Worm (Caenorhabditis elegans) whole organism, late embryonic: ENCODE results near the gene W07G4.1.
A peak's percentile ranks its signal among the peaks of the same experiment; 100 is the strongest.

Experiments
- F13H6.1 ChIP-seq: sonication (generic microtip); optimal IDR thresholded peaks from 2 replicates; lab custom pipeline; 2016; ENCODE audit warnings: missing genetic modification characterization, missing compliant biosample characterization
- K02D7.2 ChIP-seq: sonication (generic microtip); optimal IDR thresholded peaks from 2 replicates; lab custom pipeline; 2017; ENCODE audit warnings: mild to moderate bottlenecking, missing genetic modification characterization, missing compliant biosample characterization
- K09A11.1 ChIP-seq: sonication (generic microtip); optimal IDR thresholded peaks from 2 replicates; lab custom pipeline; 2017; ENCODE audit warnings: antibody characterized with exemption, mild to moderate bottlenecking, missing genetic modification characterization, missing compliant biosample characterization; ENCODE audit not compliant: insufficient read depth
- ama-1 ChIP-seq: fragments of 150-350 bp; optimal IDR thresholded peaks from 2 replicates; lab custom pipeline; 2014
- ceh-14 ChIP-seq: sonication (generic microtip); optimal IDR thresholded peaks from 2 replicates; lab custom pipeline; 2016; ENCODE audit warnings: missing genotype, missing genetic modification characterization, missing compliant biosample characterization
- ceh-19 ChIP-seq: fragments of 200-800 bp; sonication (Bioruptor generic); optimal IDR thresholded peaks from 2 replicates; lab custom pipeline; 2018; ENCODE audit warnings: mild to moderate bottlenecking, missing genetic modification characterization, missing compliant biosample characterization
- ceh-22 ChIP-seq: sonication (generic microtip); optimal IDR thresholded peaks from 2 replicates; lab custom pipeline; 2017; ENCODE audit warnings: missing biosample characterization, missing genetic modification characterization
- ceh-34 ChIP-seq: sonication (generic microtip); optimal IDR thresholded peaks from 2 replicates; lab custom pipeline; 2016; ENCODE audit warnings: mild to moderate bottlenecking, missing genetic modification characterization, missing compliant biosample characterization
- ceh-45 ChIP-seq: fragments of 200-800 bp; sonication (Bioruptor generic); IDR thresholded peaks from 2 replicates; pipeline ENCODE4 v1.3.6; 2022; ENCODE audit warnings: missing genetic modification reagents, missing genetic modification characterization, missing compliant biosample characterization
- ceh-48 ChIP-seq: sonication (generic microtip); optimal IDR thresholded peaks from 2 replicates; lab custom pipeline; 2016; ENCODE audit warnings: missing genetic modification characterization, inconsistent platforms, missing compliant biosample characterization
- ceh-6 ChIP-seq: fragments of 200-800 bp; sonication (Bioruptor generic); optimal IDR thresholded peaks from 2 replicates; lab custom pipeline; 2018; ENCODE audit warnings: mild to moderate bottlenecking, missing genetic modification characterization, missing compliant biosample characterization
- ceh-9 ChIP-seq: sonication (generic microtip); optimal IDR thresholded peaks from 2 replicates; lab custom pipeline; 2016; ENCODE audit warnings: mild to moderate bottlenecking, missing genetic modification characterization, inconsistent platforms, missing compliant biosample characterization
- dve-1 ChIP-seq: sonication (generic microtip); optimal IDR thresholded peaks from 2 replicates; lab custom pipeline; 2017; ENCODE audit warnings: antibody characterized with exemption, mild to moderate bottlenecking, missing genetic modification characterization, missing compliant biosample characterization
- elt-2 ChIP-seq: sonication (generic microtip); optimal IDR thresholded peaks from 2 replicates; lab custom pipeline; 2016; ENCODE audit warnings: missing genetic modification reagents, missing genetic modification characterization, missing compliant biosample characterization
- elt-4 ChIP-seq: sonication (generic microtip); optimal IDR thresholded peaks from 2 replicates; lab custom pipeline; 2016; ENCODE audit warnings: missing genetic modification characterization, missing compliant biosample characterization
- eyg-1 ChIP-seq: sonication (generic microtip); optimal IDR thresholded peaks from 2 replicates; lab custom pipeline; 2016; ENCODE audit warnings: missing genotype, missing genetic modification characterization, missing compliant biosample characterization
- fkh-6 ChIP-seq: sonication (generic microtip); optimal IDR thresholded peaks from 2 replicates; lab custom pipeline; 2016; ENCODE audit warnings: missing genetic modification characterization, missing compliant biosample characterization
- gmeb-2 ChIP-seq: sonication (generic microtip); optimal IDR thresholded peaks from 2 replicates; lab custom pipeline; 2016; ENCODE audit warnings: missing genetic modification characterization, inconsistent platforms, missing compliant biosample characterization
- hlh-30 ChIP-seq: sonication (generic microtip); optimal IDR thresholded peaks from 2 replicates; lab custom pipeline; 2017; ENCODE audit warnings: antibody characterized with exemption, missing genetic modification characterization, missing compliant biosample characterization; ENCODE audit not compliant: insufficient read depth
- hlh-8 ChIP-seq: sonication (generic microtip); optimal IDR thresholded peaks from 2 replicates; lab custom pipeline; 2016; ENCODE audit warnings: missing genotype, missing genetic modification characterization, missing compliant biosample characterization
- lim-6 ChIP-seq: sonication (generic microtip); optimal IDR thresholded peaks from 2 replicates; lab custom pipeline; 2016; ENCODE audit warnings: missing genetic modification characterization, missing compliant biosample characterization
- lin-11 ChIP-seq: fragments of 200-800 bp; sonication (Bioruptor generic); optimal IDR thresholded peaks from 2 replicates; lab custom pipeline; 2018; ENCODE audit warnings: mild to moderate bottlenecking, missing genetic modification characterization, missing compliant biosample characterization
- mec-3 ChIP-seq: sonication (generic microtip); optimal IDR thresholded peaks from 2 replicates; lab custom pipeline; 2016; ENCODE audit warnings: borderline replicate concordance, missing genetic modification characterization, missing compliant biosample characterization
- nfya-1 ChIP-seq: sonication (generic microtip); optimal IDR thresholded peaks from 2 replicates; lab custom pipeline; 2017; ENCODE audit warnings: missing genetic modification characterization, mild to moderate bottlenecking, missing compliant biosample characterization, antibody characterized with exemption, moderate library complexity
- pag-3 ChIP-seq: sonication (generic microtip); optimal IDR thresholded peaks from 2 replicates; lab custom pipeline; 2016; ENCODE audit warnings: missing compliant biosample characterization, missing genetic modification characterization, borderline replicate concordance
- pat-9 ChIP-seq: fragments of 200-800 bp; sonication (Bioruptor generic); optimal IDR thresholded peaks from 2 replicates; lab custom pipeline; 2018; ENCODE audit warnings: mild to moderate bottlenecking, missing genetic modification characterization, moderate library complexity, missing compliant biosample characterization
- pax-1 ChIP-seq: fragments of 150-350 bp; optimal IDR thresholded peaks from 2 replicates; lab custom pipeline; 2014; ENCODE audit warnings: missing biosample characterization, missing genetic modification characterization
- pha-4 ChIP-seq: fragments of 150-350 bp; optimal IDR thresholded peaks from 2 replicates; lab custom pipeline; 2018; ENCODE audit warnings: missing biosample characterization, missing genetic modification reagents, missing genetic modification characterization
- pros-1 ChIP-seq: fragments of 150-350 bp; optimal IDR thresholded peaks from 2 replicates; lab custom pipeline; 2014; ENCODE audit warnings: missing biosample characterization, missing genetic modification reagents, missing genetic modification characterization
- ref-2 ChIP-seq: sonication (generic microtip); optimal IDR thresholded peaks from 2 replicates; lab custom pipeline; 2016; ENCODE audit warnings: missing genetic modification characterization, missing compliant biosample characterization
- rnt-1 ChIP-seq: sonication (generic microtip); optimal IDR thresholded peaks from 2 replicates; lab custom pipeline; 2016; ENCODE audit warnings: missing genetic modification characterization, missing compliant biosample characterization
- syd-9 ChIP-seq: sonication (generic microtip); optimal IDR thresholded peaks from 2 replicates; lab custom pipeline; 2016; ENCODE audit warnings: mild to moderate bottlenecking, missing genetic modification characterization, moderate library complexity, missing compliant biosample characterization
- unc-55 ChIP-seq: sonication (generic microtip); optimal IDR thresholded peaks from 2 replicates; lab custom pipeline; 2017; ENCODE audit warnings: missing biosample characterization, missing genetic modification reagents, missing genetic modification characterization

W07G4.1 gene

DNA sequence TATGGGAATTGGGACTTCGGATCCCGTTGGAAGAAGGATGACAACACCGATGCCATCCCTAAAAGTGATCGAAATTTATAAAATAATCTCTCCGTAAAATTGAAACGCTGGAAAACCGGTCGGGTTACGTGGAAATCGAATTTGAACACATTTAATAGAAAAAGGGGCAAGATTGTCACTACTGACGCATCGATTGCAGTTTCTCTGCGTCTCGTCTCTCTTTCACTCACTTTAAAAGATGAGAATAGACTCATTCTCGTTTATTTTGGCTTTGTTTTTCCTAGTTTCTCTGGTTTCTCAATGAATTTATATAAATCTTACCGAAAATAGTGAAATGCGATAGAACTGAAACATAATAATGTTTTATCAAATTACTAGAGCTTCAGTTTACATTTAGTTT lies 8.3 kb downstream of the W07G4.1 start, which contains the start of gene scyl-1 (continued):
- peak; percentile 6 for TF ChIP-seq lin-11
- peak; percentile 16 for TF ChIP-seq syd-9 (tag; lab: Kevin White, UChicago)
- TF ChIP-seq pag-3 (tag; lab: Kevin White, UChicago) = no peak
- no peak for TF ChIP-seq mec-3 (tag; lab: Kevin White, UChicago)
- no peak for TF ChIP-seq ceh-45 (GFP tag; lab: Robert Waterston, UW)
- TF ChIP-seq pat-9 = peak; percentile 13
- TF ChIP-seq ceh-48 (tag; lab: Kevin White, UChicago) = peak; percentile 43
- TF ChIP-seq ref-2 (tag; lab: Kevin White, UChicago) = peak; percentile 12
- no peak for TF ChIP-seq elt-4 (tag; lab: Kevin White, UChicago)
- TF ChIP-seq ceh-22 (tag; lab: Kevin White, UChicago) = no peak

- TF ChIP-seq elt-2 (tag; lab: Kevin White, UChicago) (peak; percentile 56), K09A11.1 (no peak), unc-55 (GFP tag; lab: Kevin White, UChicago) (peak; percentile 31)
Measured at ce11 chrV:13043195-13043762, 10.0 kb downstream of the W07G4.1 start, which contains the start of gene lap-2. lap-2 (plus strand) TSS chrV:13043712.

DNA sequence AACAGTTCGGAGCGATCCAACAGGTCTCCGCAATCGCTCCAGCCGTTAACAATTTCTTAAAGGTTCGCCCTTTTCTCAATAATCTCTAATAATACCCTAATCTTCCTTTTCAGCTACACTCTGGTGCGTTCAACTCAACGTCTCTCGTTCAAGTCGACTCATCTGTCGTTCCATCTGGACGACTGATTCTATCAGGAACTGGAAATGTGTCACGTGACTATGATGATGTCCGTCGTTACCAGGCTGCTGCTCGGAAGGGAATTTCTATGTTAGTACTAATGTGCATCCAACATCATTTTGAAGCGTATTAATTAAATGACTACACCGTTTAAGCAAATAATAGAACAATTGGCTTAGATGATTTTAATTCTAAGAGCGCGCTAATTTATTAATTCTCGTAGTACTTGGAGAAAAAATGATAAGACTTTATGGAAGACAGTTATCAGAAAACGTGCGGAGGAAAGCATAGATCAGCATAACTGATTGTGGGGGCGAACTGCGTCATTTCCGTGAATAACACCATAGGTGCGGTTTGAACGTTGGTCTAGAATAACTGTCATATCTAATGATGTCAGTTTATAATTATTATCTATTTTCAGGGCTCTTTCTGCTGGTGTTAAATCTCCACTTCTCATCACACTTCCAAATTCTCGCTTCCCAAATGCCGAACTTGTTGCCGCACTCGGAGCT lies 10.7 kb downstream of the W07G4.1 start:
- peak; percentile 56 for TF ChIP-seq hlh-30
- no peak for TF ChIP-seq lim-6
- TF ChIP-seq elt-2 (tag; lab: Kevin White, UChicago) = peak; percentile 43

- no peak for TF ChIP-seq gmeb-2
- TF ChIP-seq nfya-1 (tag; lab: Kevin White, UChicago) = no peak
- TF ChIP-seq pax-1 (tag; lab: Kevin White, UChicago) = no peak
- no peak for TF ChIP-seq eyg-1 (tag; lab: Kevin White, UChicago)
- no peak for TF ChIP-seq elt-2 (tag; lab: Kevin White, UChicago)
- no peak for TF ChIP-seq rnt-1 (tag; lab: Kevin White, UChicago)
- no peak for TF ChIP-seq pha-4 (tag; lab: Kevin White, UChicago)
- no peak for TF ChIP-seq F13H6.1 (tag; lab: Kevin White, UChicago)
- TF ChIP-seq ceh-22 (tag; lab: Kevin White, UChicago) = no peak
- TF ChIP-seq ama-1 (lab: Kevin White, UChicago) = no peak
- TF ChIP-seq ref-2 (tag; lab: Kevin White, UChicago) = no peak
- TF ChIP-seq hlh-8 (tag; lab: Kevin White, UChicago) = no peak
- no peak for TF ChIP-seq pros-1
- no peak for TF ChIP-seq ceh-14 (tag; lab: Kevin White, UChicago)
- TF ChIP-seq ceh-9 (tag; lab: Kevin White, UChicago) = no peak
- TF ChIP-seq dve-1 = no peak
- TF ChIP-seq ceh-34 (tag; lab: Kevin White, UChicago) = no peak
- TF ChIP-seq fkh-6 = no peak
- TF ChIP-seq, all 69 proteins: peak for 0
Measured at ce11 chrV:13045017-13045416, 11.7 kb downstream of the W07G4.1 start.

DNA sequence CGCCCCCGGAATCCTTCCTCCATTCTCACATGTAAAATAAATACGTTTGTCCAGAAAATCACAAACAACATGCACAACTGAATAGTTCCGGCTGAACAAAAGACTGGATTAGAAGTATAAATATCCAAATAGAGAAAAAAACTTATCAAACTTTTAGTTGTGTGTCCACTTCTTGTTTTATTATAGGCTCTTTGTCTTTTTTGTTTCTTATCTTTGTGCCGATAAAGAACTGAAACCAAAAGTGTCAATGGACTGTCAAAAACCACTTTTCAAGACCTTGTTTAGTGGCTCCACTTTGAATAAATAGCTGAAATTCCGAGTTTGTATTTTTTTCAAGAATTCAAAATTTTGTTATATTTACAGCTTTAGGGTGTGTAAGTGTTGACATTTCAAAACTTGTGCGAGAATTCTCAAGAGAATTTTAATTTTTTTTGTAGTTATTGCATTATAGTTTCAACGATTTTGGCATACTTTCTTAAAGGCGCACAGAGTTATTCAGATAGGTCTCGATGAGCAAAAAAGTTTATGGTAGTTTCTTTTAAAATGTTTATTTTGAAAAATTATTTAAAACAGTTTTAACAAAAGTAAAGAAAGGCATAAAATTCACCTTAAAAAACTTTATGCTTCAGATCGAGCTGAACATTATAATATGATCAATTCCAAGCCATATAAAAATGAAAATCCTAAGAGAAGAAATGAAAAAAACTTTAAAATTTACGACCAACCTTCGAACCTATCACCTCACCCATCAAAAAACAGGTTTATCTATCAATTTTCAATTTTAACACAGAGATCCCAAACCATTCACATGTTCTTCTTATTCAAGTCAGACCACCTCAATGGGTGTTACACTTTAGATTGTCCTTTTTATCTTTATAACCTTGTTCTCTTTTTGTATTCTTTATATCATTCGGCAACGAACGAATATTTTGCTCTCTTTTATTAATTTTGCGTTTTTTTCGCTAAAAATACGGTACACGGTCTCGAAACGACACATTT lies 13.1 kb downstream of the W07G4.1 start:
- TF ChIP-seq ceh-6 (no peak), elt-2 (tag; lab: Kevin White, UChicago) (peak; percentile 7), ceh-19 (GFP tag; lab: Kevin White, UChicago) (no peak), K02D7.2 (tag; lab: Kevin White, UChicago) (no peak), hlh-30 (no peak), pax-1 (tag; lab: Kevin White, UChicago) (no peak)
